Fruit fly (Drosophila melanogaster): ENCODE measurements around the gene CG2991.

CG2991 gene

DNA sequence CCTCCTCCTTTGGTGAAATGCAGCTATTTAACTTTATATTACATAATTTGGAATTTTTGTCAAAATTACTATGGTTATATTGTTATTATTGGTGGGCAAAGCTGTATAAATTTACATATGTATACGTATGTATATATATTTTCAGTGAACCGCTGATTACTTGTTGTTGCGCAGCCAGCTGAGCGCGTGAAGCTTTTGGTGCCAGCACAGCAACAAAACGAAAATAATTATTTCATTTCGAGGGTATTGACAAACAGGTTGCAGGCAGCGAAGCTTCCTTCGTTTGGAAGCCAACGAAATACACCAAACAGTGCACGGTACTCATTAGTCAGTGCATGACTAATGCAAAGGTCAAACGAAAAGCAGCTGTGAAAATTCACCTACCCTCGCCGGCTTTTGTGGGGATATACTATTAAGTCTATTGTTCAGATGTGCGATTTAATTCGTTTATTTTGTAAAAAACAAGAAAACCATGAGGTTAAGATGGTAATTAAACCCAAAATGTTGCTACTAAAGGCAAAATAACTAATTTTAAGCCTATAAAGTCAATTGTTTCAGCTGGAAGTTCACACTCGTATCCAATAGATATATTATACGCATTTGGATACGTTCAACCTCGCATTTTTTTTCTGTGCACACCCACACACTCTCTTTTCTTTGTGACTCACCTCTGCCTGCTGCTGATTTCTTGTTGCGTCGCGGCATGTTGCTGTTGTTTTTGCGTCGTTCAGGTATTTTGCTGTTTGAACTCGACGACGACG is 16.2 kb downstream of the CG2991 start (continued):
- TF ChIP-seq CG5180 (GFP tag; optimal IDR thresholded peaks at IDR 0.05) (no peak), CG11085 (GFP tag; IDR thresholded peaks at IDR 0.05) (no peak), crc (GFP tag; optimal IDR thresholded peaks at IDR 0.05) (peak; percentile 22), sim (GFP tag; IDR thresholded peaks at IDR 0.05) (no peak), CG14441 (GFP tag; IDR thresholded peaks at IDR 0.05) (no peak), grau (tag; optimal IDR thresholded peaks at IDR 0.05) (peak; percentile 12), ERR (GFP tag; optimal IDR thresholded peaks at IDR 0.05) (peak; percentile 11), hbn (GFP tag; IDR thresholded peaks at IDR 0.05; ENCODE audit: partially characterized antibody) (no peak), CG16815 (GFP tag; optimal IDR thresholded peaks at IDR 0.05) (no peak), cato (GFP tag; optimal IDR thresholded peaks at IDR 0.05; ENCODE audit: borderline replicate concordance) (no peak), CG3281 (GFP tag; optimal IDR thresholded peaks at IDR 0.05) (peak; percentile 38), tll (GFP tag; optimal IDR thresholded peaks at IDR 0.05) (peak in 1 of 2 experiments; percentile 49), CG31365 (tag; optimal IDR thresholded peaks at IDR 0.05) (no peak), yki (optimal IDR thresholded peaks at IDR 0.05) (no peak), CG10959 (GFP tag; IDR thresholded peaks at IDR 0.05) (no peak), otp (GFP tag; IDR thresholded peaks at IDR 0.05) (no peak), Hand (GFP tag; optimal IDR thresholded peaks at IDR 0.05) (no peak), Dip3 (GFP tag; optimal IDR thresholded peaks at IDR 0.05) (no peak), HLH4C (GFP tag; IDR thresholded peaks at IDR 0.05; ENCODE audit: partially characterized antibody) (no peak), CG14014 (GFP tag; IDR thresholded peaks at IDR 0.05) (no peak), CG12104 (GFP tag; optimal IDR thresholded peaks at IDR 0.05) (no peak), Elba2 (GFP tag; optimal IDR thresholded peaks at IDR 0.05) (no peak), inv (GFP tag; IDR thresholded peaks at IDR 0.05; ENCODE audit: partially characterized antibody) (no peak), CG2199 (GFP tag; IDR thresholded peaks at IDR 0.05) (no peak), stwl (tag; optimal IDR thresholded peaks at IDR 0.05) (no peak), CG3847 (GFP tag; IDR thresholded peaks at IDR 0.05) (peak; percentile 27; the same call in 1 of the 2 replicates), fru (optimal IDR thresholded peaks at IDR 0.05) (no peak), lmd (GFP tag; IDR thresholded peaks at IDR 0.05) (peak; percentile 23; the same call in 1 of the 2 replicates), chif (GFP tag; optimal IDR thresholded peaks at IDR 0.05) (peak in 1 of 2 experiments; percentile 19), Lim3 (GFP tag; IDR thresholded peaks at IDR 0.05) (no peak), ato (GFP tag; IDR thresholded peaks at IDR 0.05; ENCODE audit: partially characterized antibody) (no peak), CG7271 (tag; optimal IDR thresholded peaks at IDR 0.05) (no peak), prd (optimal IDR thresholded peaks at IDR 0.05) (no peak), prd (GFP tag; IDR thresholded peaks at IDR 0.05) (peak; percentile 63), CG15514 (GFP tag; optimal IDR thresholded peaks at IDR 0.05) (peak; percentile 4), CG4360 (GFP tag; IDR thresholded peaks at IDR 0.05) (no peak), Side (GFP tag; optimal IDR thresholded peaks at IDR 0.05) (peak; percentile 17), fd96Cb (tag; optimal IDR thresholded peaks at IDR 0.05) (no peak), ac (GFP tag; optimal IDR thresholded peaks at IDR 0.05) (no peak), sr (GFP tag; IDR thresholded peaks at IDR 0.05) (peak; percentile 66; the same call in 1 of the 3 replicates), dpn (GFP tag; optimal IDR thresholded peaks at IDR 0.05) (peak in 1 of 2 experiments; percentile 31), CG15269 (tag; optimal IDR thresholded peaks at IDR 0.05) (peak; percentile 41), D19B (GFP tag; optimal IDR thresholded peaks at IDR 0.05) (no peak), HHEX (GFP tag; optimal IDR thresholded peaks at IDR 0.05) (no peak), exex (tag; optimal IDR thresholded peaks at IDR 0.05) (no peak), fd102C (GFP tag; optimal IDR thresholded peaks at IDR 0.05) (no peak), CG2678 (tag; optimal IDR thresholded peaks at IDR 0.05) (peak; percentile 37), CG13296 (GFP tag; optimal IDR thresholded peaks at IDR 0.05) (no peak), Six4 (GFP tag; optimal IDR thresholded peaks at IDR 0.05) (peak; percentile 5), z (GFP tag; IDR thresholded peaks at IDR 0.05) (no peak)

All from whole organism, embryonic.